Worm (Caenorhabditis elegans): Measurements from ENCODE around the gene rps-30.

DNA sequence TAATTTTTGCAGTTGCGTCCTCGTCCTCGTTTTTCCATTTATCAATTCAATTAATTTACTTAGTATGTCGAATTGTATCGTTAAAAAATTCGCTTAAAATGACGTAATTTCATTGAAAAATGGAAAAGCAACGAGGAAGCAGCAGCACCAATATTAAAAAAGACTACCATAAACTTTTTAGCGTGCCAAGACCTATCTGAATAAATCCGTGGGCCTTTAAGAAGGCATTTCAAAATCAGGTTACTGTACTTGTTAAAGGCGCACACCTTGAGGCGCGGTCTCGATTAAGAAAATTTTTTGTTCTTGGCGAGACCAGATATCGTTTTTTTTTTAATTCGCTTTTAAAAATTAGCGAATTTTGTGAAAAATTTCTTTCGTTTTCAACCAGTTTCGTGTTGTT, 2.7 kb upstream of the rps-30 start:
- TF ChIP-seq tbx-37 (GFP tag; conservative IDR thresholded peaks at IDR 0.05) (no peak), ceh-36 (tag; optimal IDR thresholded peaks at IDR 0.05) (no peak), B0310.2 (tag; optimal IDR thresholded peaks at IDR 0.05) (no peak), pes-1 (GFP tag; IDR thresholded peaks at IDR 0.05) (no peak), ama-1 (optimal IDR thresholded peaks at IDR 0.05) (no peak), hmbx-1 (tag; optimal IDR thresholded peaks at IDR 0.05) (no peak), ceh-13 (GFP tag; optimal IDR thresholded peaks at IDR 0.05) (no peak), tra-4 (tag; optimal IDR thresholded peaks at IDR 0.05) (no peak), F13C5.2 (tag; optimal IDR thresholded peaks at IDR 0.05) (no peak), hmg-4 (GFP tag; optimal IDR thresholded peaks at IDR 0.05) (no peak), tbx-11 (GFP tag; IDR thresholded peaks at IDR 0.05) (no peak), flt-1 (GFP tag; IDR thresholded peaks at IDR 0.05) (no peak)

Measured in whole organism, early embryonic.